Worm (Caenorhabditis elegans): ENCODE results near the gene ocr-1.

Gene ocr-1

ce11 chrV:10793498-10793897 lies 29.3 kb downstream of the ocr-1 start, which contains the start of gene ule-3:
Gene ule-3, plus strand, starts transcription at chrV:10793798.
- no peak for TF ChIP-seq mes-2 (tag; optimal IDR thresholded peaks at IDR 0.05; ENCODE audit: poor library complexity, severe bottlenecking)
- TF ChIP-seq lsy-2 (tag; optimal IDR thresholded peaks at IDR 0.05), result no peak
- TF ChIP-seq F26F4.8 (GFP tag; conservative IDR thresholded peaks at IDR 0.05), result no peak
- no peak for TF ChIP-seq zfp-3 (GFP tag; conservative IDR thresholded peaks at IDR 0.05)
- TF ChIP-seq madf-9 (GFP tag; conservative IDR thresholded peaks at IDR 0.05), result no peak
- no peak for TF ChIP-seq egl-27 (tag; optimal IDR thresholded peaks at IDR 0.05)
- TF ChIP-seq unc-62 (GFP tag; optimal IDR thresholded peaks at IDR 0.05 in 1 of 2), result peak in 1 of 2 experiments; percentile 32
- TF ChIP-seq unc-62 (tag; optimal IDR thresholded peaks at IDR 0.05), result no peak

- TF ChIP-seq set-16 (GFP tag; IDR thresholded peaks at IDR 0.05), result peak; percentile 88; the same call in 1 of the 2 replicates
- no peak for TF ChIP-seq lim-7 (GFP tag; IDR thresholded peaks at IDR 0.05)
Measured at ce11 chrV:10794463-10794862, 30.3 kb downstream of the ocr-1 start.

- TF ChIP-seq nhr-6 (tag; optimal IDR thresholded peaks at IDR 0.05) (no peak), ceh-20 (GFP tag; IDR thresholded peaks at IDR 0.05) (no peak)
Measured at ce11 chrV:10795494-10795893, 31.3 kb downstream of the ocr-1 start, which contains the start of gene D1054.19. Gene D1054.19, plus strand, starts transcription at chrV:10795794.

- no peak for TF ChIP-seq pqm-1 (tag; optimal IDR thresholded peaks at IDR 0.05)
Measured at ce11 chrV:10798090-10798489, 33.9 kb downstream of the ocr-1 start, which contains the start of gene srh-184. Gene srh-184, minus strand, starts transcription at chrV:10798190.

- TF ChIP-seq duxl-1 (tag; optimal IDR thresholded peaks at IDR 0.05; ENCODE audit: poor library complexity) (no peak), vab-7 (GFP tag; IDR thresholded peaks at IDR 0.05) (no peak), rbr-2 (tag; optimal IDR thresholded peaks at IDR 0.05) (no peak), F26F4.8 (GFP tag; conservative IDR thresholded peaks at IDR 0.05) (no peak), lin-15B (tag; optimal IDR thresholded peaks at IDR 0.05) (no peak), dpl-1 (GFP tag; optimal IDR thresholded peaks at IDR 0.05) (no peak), ceh-44 (GFP tag; IDR thresholded peaks at IDR 0.05) (no peak), madf-5 (GFP tag; IDR thresholded peaks at IDR 0.05) (no peak), nhr-77 (tag; optimal IDR thresholded peaks at IDR 0.05) (peak; percentile 64), nhr-102 (tag; optimal IDR thresholded peaks at IDR 0.05) (peak; percentile 42), pha-4 (GFP tag; IDR thresholded peaks at IDR 0.05) (peak; percentile 27; the same call in 1 of the 2 replicates), pha-4 (tag; optimal IDR thresholded peaks at IDR 0.05) (no peak), nhr-11 (tag; optimal IDR thresholded peaks at IDR 0.05) (no peak), nhr-41 (GFP tag; IDR thresholded peaks at IDR 0.05) (peak; percentile 85), snpc-4 (tag; optimal IDR thresholded peaks at IDR 0.05) (no peak), madf-9 (GFP tag; conservative IDR thresholded peaks at IDR 0.05) (no peak), dve-1 (tag; optimal IDR thresholded peaks at IDR 0.05; ENCODE audit: insufficient read depth) (peak; percentile 67), lin-13 (GFP tag; optimal IDR thresholded peaks at IDR 0.05) (no peak), mes-2 (tag; optimal IDR thresholded peaks at IDR 0.05; ENCODE audit: poor library complexity, severe bottlenecking) (no peak), zfp-2 (tag; optimal IDR thresholded peaks at IDR 0.05) (no peak), ZK546.5 (tag; optimal IDR thresholded peaks at IDR 0.05) (no peak), gei-8 (GFP tag; optimal IDR thresholded peaks at IDR 0.05) (no peak), F37D6.2 (tag; optimal IDR thresholded peaks at IDR 0.05) (no peak), attf-4 (tag; optimal IDR thresholded peaks at IDR 0.05) (no peak), lin-39 (tag; optimal IDR thresholded peaks at IDR 0.05) (no peak), ztf-7 (tag; optimal IDR thresholded peaks at IDR 0.05) (no peak), zfp-3 (GFP tag; conservative IDR thresholded peaks at IDR 0.05) (no peak), Y48G9A.11 (GFP tag; IDR thresholded peaks at IDR 0.05) (no peak), nhr-76 (tag; optimal IDR thresholded peaks at IDR 0.05) (no peak), mdl-1 (tag; optimal IDR thresholded peaks at IDR 0.05) (peak in 1 of 2 experiments; percentile 39), ceh-28 (tag; optimal IDR thresholded peaks at IDR 0.05) (no peak), ceh-62 (tag; optimal IDR thresholded peaks at IDR 0.05) (no peak), daf-16 (GFP tag; optimal IDR thresholded peaks at IDR 0.05) (no peak), daf-16 (tag; optimal IDR thresholded peaks at IDR 0.05) (peak; percentile 89), aly-2 (tag; optimal IDR thresholded peaks at IDR 0.05) (no peak), zag-1 (tag; optimal IDR thresholded peaks at IDR 0.05) (no peak)
Measured at ce11 chrV:10801154-10801553, 37.0 kb downstream of the ocr-1 start, which contains the start of gene D1054.18. Gene D1054.18, minus strand, starts transcription at chrV:10801198.
